Worm (Caenorhabditis elegans): ENCODE data around the gene F10C1.1.

Gene F10C1.1

ce11 chrII:5777372-5777771 lies 3.3 kb downstream of the F10C1.1 start:
- no peak for TF ChIP-seq mab-5 (tag; optimal IDR thresholded peaks at IDR 0.05)
- TF ChIP-seq ceh-39 (tag; optimal IDR thresholded peaks at IDR 0.05): no peak
- TF ChIP-seq zip-8 (tag; optimal IDR thresholded peaks at IDR 0.05): no peak
- peak; percentile 94 for TF ChIP-seq nhr-2 (tag; optimal IDR thresholded peaks at IDR 0.05)
- TF ChIP-seq M03D4.4 (tag; optimal IDR thresholded peaks at IDR 0.05): no peak
- TF ChIP-seq sptf-1 (tag; optimal IDR thresholded peaks at IDR 0.05): no peak
- no peak for TF ChIP-seq lsy-2 (tag; optimal IDR thresholded peaks at IDR 0.05)

ce11 chrII:5779866-5780265 lies 5.8 kb downstream of the F10C1.1 start:
- TF ChIP-seq unc-120 (tag; optimal IDR thresholded peaks at IDR 0.05; ENCODE audit: poor library complexity, severe bottlenecking): peak; percentile 42
- TF ChIP-seq drap-1 (GFP tag; optimal IDR thresholded peaks at IDR 0.05): no peak
- no peak for TF ChIP-seq ztf-11 (tag; optimal IDR thresholded peaks at IDR 0.05)
- TF ChIP-seq zip-8 (tag; optimal IDR thresholded peaks at IDR 0.05): no peak
- no peak for TF ChIP-seq mab-5 (tag; optimal IDR thresholded peaks at IDR 0.05)
- no peak for TF ChIP-seq bed-3 (GFP tag; optimal IDR thresholded peaks at IDR 0.05)
- no peak for TF ChIP-seq M03D4.4 (tag; optimal IDR thresholded peaks at IDR 0.05)
- TF ChIP-seq nhr-237 (tag; optimal IDR thresholded peaks at IDR 0.05): no peak
- no peak for TF ChIP-seq elt-3 (tag; optimal IDR thresholded peaks at IDR 0.05)
- no peak for TF ChIP-seq nhr-76 (tag; optimal IDR thresholded peaks at IDR 0.05)
- no peak for TF ChIP-seq flh-1 (GFP tag; optimal IDR thresholded peaks at IDR 0.05)
- no peak for TF ChIP-seq sem-2 (GFP tag; optimal IDR thresholded peaks at IDR 0.05)
- no peak for TF ChIP-seq sptf-1 (tag; optimal IDR thresholded peaks at IDR 0.05)
- TF ChIP-seq ceh-83 (GFP tag; optimal IDR thresholded peaks at IDR 0.05): no peak
- TF ChIP-seq snpc-4 (tag; optimal IDR thresholded peaks at IDR 0.05): no peak
- peak; percentile 18 for TF ChIP-seq hlh-1 (tag; optimal IDR thresholded peaks at IDR 0.05)
- TF ChIP-seq elt-1 (tag; optimal IDR thresholded peaks at IDR 0.05; ENCODE audit: borderline replicate concordance, insufficient read depth): no peak
- TF ChIP-seq unc-39 (tag; optimal IDR thresholded peaks at IDR 0.05): no peak
- TF ChIP-seq unc-62 (GFP tag; optimal IDR thresholded peaks at IDR 0.05): no peak
- TF ChIP-seq mep-1 (tag; optimal IDR thresholded peaks at IDR 0.05): no peak
- no peak for TF ChIP-seq cnd-1 (tag; optimal IDR thresholded peaks at IDR 0.05)
- no peak for TF ChIP-seq pha-4 (tag; optimal IDR thresholded peaks at IDR 0.05)
- TF ChIP-seq ces-1 (GFP tag; optimal IDR thresholded peaks at IDR 0.05): peak; percentile 44
- TF ChIP-seq nhr-12 (tag; optimal IDR thresholded peaks at IDR 0.05): no peak

ce11 chrII:5781935-5782921 lies 8.2 kb downstream of the F10C1.1 start, which contains the start of gene K05F1.6:
Gene K05F1.6, plus strand, starts transcription at chrII:5782520.
- TF ChIP-seq blmp-1 (tag; optimal IDR thresholded peaks at IDR 0.05): no peak
- TF ChIP-seq tbx-8 (GFP tag; optimal IDR thresholded peaks at IDR 0.05): peak; percentile 36
- no peak for TF ChIP-seq ztf-11 (tag; optimal IDR thresholded peaks at IDR 0.05)
- TF ChIP-seq unc-62 (GFP tag; optimal IDR thresholded peaks at IDR 0.05): no peak
- peak; percentile 10 for TF ChIP-seq hlh-1 (tag; optimal IDR thresholded peaks at IDR 0.05)
- no peak for TF ChIP-seq lsy-2 (tag; optimal IDR thresholded peaks at IDR 0.05)
- peak; percentile 10 for TF ChIP-seq ceh-43 (GFP tag; optimal IDR thresholded peaks at IDR 0.05)
- TF ChIP-seq mab-5 (tag; optimal IDR thresholded peaks at IDR 0.05): no peak
- TF ChIP-seq flh-1 (GFP tag; optimal IDR thresholded peaks at IDR 0.05): peak; percentile 52
- peak; percentile 16 for TF ChIP-seq pha-4 (tag; optimal IDR thresholded peaks at IDR 0.05)
- no peak for TF ChIP-seq nhr-76 (tag; optimal IDR thresholded peaks at IDR 0.05)
- TF ChIP-seq nhr-237 (tag; optimal IDR thresholded peaks at IDR 0.05): no peak
- TF ChIP-seq lin-13 (tag; optimal IDR thresholded peaks at IDR 0.05): peak; percentile 12
- TF ChIP-seq bed-3 (GFP tag; optimal IDR thresholded peaks at IDR 0.05): peak; percentile 44
- no peak for TF ChIP-seq zip-8 (tag; optimal IDR thresholded peaks at IDR 0.05)
- TF ChIP-seq ces-1 (GFP tag; optimal IDR thresholded peaks at IDR 0.05): no peak
- peak; percentile 45 for TF ChIP-seq lin-32 (GFP tag; optimal IDR thresholded peaks at IDR 0.05)
- peak; percentile 72 for TF ChIP-seq mls-2 (tag; optimal IDR thresholded peaks at IDR 0.05)
- TF ChIP-seq nhr-12 (tag; optimal IDR thresholded peaks at IDR 0.05): no peak
- no peak for TF ChIP-seq elt-3 (tag; optimal IDR thresholded peaks at IDR 0.05)
- no peak for TF ChIP-seq ceh-39 (tag; optimal IDR thresholded peaks at IDR 0.05)
- TF ChIP-seq M03D4.4 (tag; optimal IDR thresholded peaks at IDR 0.05): peak; percentile 70
- peak; percentile 81 for TF ChIP-seq sptf-1 (tag; optimal IDR thresholded peaks at IDR 0.05)
- peak; percentile 78 for TF ChIP-seq ceh-83 (GFP tag; optimal IDR thresholded peaks at IDR 0.05)
- TF ChIP-seq snpc-4 (tag; optimal IDR thresholded peaks at IDR 0.05): no peak
- peak; percentile 89 for TF ChIP-seq unc-120 (tag; optimal IDR thresholded peaks at IDR 0.05; ENCODE audit: poor library complexity, severe bottlenecking)
- TF ChIP-seq sem-2 (GFP tag; optimal IDR thresholded peaks at IDR 0.05): peak; percentile 65
- TF ChIP-seq ham-2 (GFP tag; optimal IDR thresholded peaks at IDR 0.05): peak; percentile 76
- no peak for TF ChIP-seq nhr-28 (tag; optimal IDR thresholded peaks at IDR 0.05)
- TF ChIP-seq drap-1 (GFP tag; optimal IDR thresholded peaks at IDR 0.05): peak; percentile 69
- TF ChIP-seq elt-1 (tag; optimal IDR thresholded peaks at IDR 0.05; ENCODE audit: borderline replicate concordance, insufficient read depth): no peak
- TF ChIP-seq cnd-1 (tag; optimal IDR thresholded peaks at IDR 0.05): peak; percentile 64

Data from whole organism, mixed stage, embryonic.